Worm (Caenorhabditis elegans) whole organism, L3 larva: ENCODE data around the gene C16A11.5.

Source experiments
- ceh-16 ChIP-seq: sonication (generic microtip); optimal IDR thresholded peaks from 2 replicates; lab custom pipeline; 2017; ENCODE audit warnings: missing biosample characterization, missing genetic modification characterization
- daf-12 ChIP-seq: fragments of 150-350 bp; optimal IDR thresholded peaks from 2 replicates; lab custom pipeline; 2014; ENCODE audit warnings: missing biosample characterization, missing genetic modification reagents, missing genetic modification characterization
- egl-27 ChIP-seq: sonication (generic microtip); optimal IDR thresholded peaks from 4 replicates; lab custom pipeline; 2017; ENCODE audit warnings: missing biosample characterization, missing genetic modification reagents, missing genetic modification characterization
- mdl-1 ChIP-seq: fragments of 150-350 bp; optimal IDR thresholded peaks from 2 replicates; lab custom pipeline; 2014; ENCODE audit warnings: missing biosample characterization, missing genetic modification characterization
- sea-2 ChIP-seq: fragments of 150-350 bp; sonication (generic microtip); optimal IDR thresholded peaks from 4 replicates; lab custom pipeline; 2014; ENCODE audit warnings: missing biosample characterization, missing genetic modification reagents, missing genetic modification characterization
- snpc-4 ChIP-seq: fragments of 150-350 bp; optimal IDR thresholded peaks from 2 replicates; lab custom pipeline; 2014; ENCODE audit warnings: missing biosample characterization, missing genetic modification characterization
- zag-1 ChIP-seq: fragments of 150-350 bp; optimal IDR thresholded peaks from 2 replicates; lab custom pipeline; 2014; ENCODE audit warnings: missing biosample characterization, missing genetic modification characterization
- ztf-11 ChIP-seq: fragments of 150-350 bp; optimal IDR thresholded peaks from 2 replicates; lab custom pipeline; 2014; ENCODE audit warnings: missing biosample characterization, missing genetic modification characterization

- TF ChIP-seq ztf-11 (tag; lab: Kevin White, UChicago) (no peak), ceh-16 (tag; lab: Kevin White, UChicago) (no peak), daf-12 (tag; lab: Kevin White, UChicago) (no peak), mdl-1 (no peak), zag-1 (no peak), snpc-4 (tag; lab: Kevin White, UChicago) (no peak), sea-2 (GFP tag; lab: Kevin White, UChicago) (no peak), egl-27 (tag; lab: Kevin White, UChicago) (no peak)
Observed at ce11 chrII:4230816-4231435, 7.8 kb downstream of the C16A11.5 start, which contains the start of gene C16A11.10.
